Fruit fly (Drosophila melanogaster) whole organism, prepupa: ENCODE data around the gene Mo25.
A peak's percentile ranks its signal among the peaks of the same experiment; 100 is the strongest.

ENCODE experiments used
- CG6163 ChIP-seq: fragments of 200-800 bp; sonication (Bioruptor generic); IDR thresholded peaks from 3 replicates; pipeline ENCODE4 v1.3.6; 2022; ENCODE audit warnings: missing biosample characterization, missing genetic modification characterization
- CG6276 ChIP-seq: fragments of 200-800 bp; sonication (Bioruptor generic); optimal IDR thresholded peaks from 2 replicates; lab custom pipeline; 2017; ENCODE audit warnings: missing biosample characterization, mild to moderate bottlenecking, missing genetic modification characterization
- CG8119 ChIP-seq: fragments of 200-800 bp; sonication (Bioruptor generic); IDR thresholded peaks from 3 replicates; pipeline ENCODE4 v1.3.6; 2022; ENCODE audit warnings: missing biosample characterization, missing genetic modification characterization
- CG8632 ChIP-seq: fragments of 200-800 bp; sonication (Bioruptor generic); optimal IDR thresholded peaks from 3 replicates; lab custom pipeline; 2016; ENCODE audit warnings: missing biosample characterization, missing genetic modification characterization
- Eip93F ChIP-seq: fragments of 200-800 bp; sonication (Bioruptor generic); optimal IDR thresholded peaks from 2 replicates; lab custom pipeline; 2016; ENCODE audit warnings: missing biosample characterization, mild to moderate bottlenecking, missing genetic modification characterization
- dac ChIP-seq: fragments of 200-800 bp; sonication (Bioruptor generic); optimal IDR thresholded peaks from 2 replicates; lab custom pipeline; 2017; ENCODE audit warnings: missing biosample characterization, mild to moderate bottlenecking, missing genetic modification characterization
- eg ChIP-seq: fragments of 200-800 bp; sonication (Bioruptor generic); IDR thresholded peaks from 3 replicates; pipeline ENCODE4 v1.3.6; 2022; ENCODE audit warnings: missing biosample characterization, missing genetic modification characterization

dm6 chr3L:16642088-16642507 is 26.8 kb upstream of the Mo25 start:
- TF ChIP-seq Eip93F = no peak
- peak; percentile 59; the same call in 1 of the 3 replicates for TF ChIP-seq eg (GFP tag; lab: Robert Waterston, UW)
- peak; percentile 57 for TF ChIP-seq dac
- TF ChIP-seq CG8632 = peak; percentile 72
- no peak for TF ChIP-seq CG6163 (GFP tag; lab: Robert Waterston, UW)
- peak; percentile 71 for TF ChIP-seq CG6276 (GFP tag; lab: Kevin White, UChicago)
- TF ChIP-seq CG8119 = peak; percentile 63; the same call in 2 of the 3 replicates
